Worm (Caenorhabditis elegans) whole organism, L1 larva: ENCODE results near the gene R03D7.15.

Experiments used
- C16A3.4 ChIP-seq: fragments of 150-350 bp; optimal IDR thresholded peaks from 2 replicates; lab custom pipeline; 2014; ENCODE audit warnings: missing biosample characterization, missing genetic modification characterization
- blmp-1 ChIP-seq: fragments of 150-350 bp; optimal IDR thresholded peaks from 2 replicates; lab custom pipeline; 2014; ENCODE audit warnings: missing biosample characterization, missing genetic modification characterization
- dpl-1 ChIP-seq, 3 experiments: fragments of 150-350 bp in 2 of 3; sonication (generic microtip) in 1 of 3; optimal IDR thresholded peaks; 2 replicates each; lab custom pipeline; 2014 to 2017; ENCODE audit warnings: missing biosample characterization in 3 of 3, missing genetic modification characterization in 3 of 3, missing genetic modification reagents in 3 of 3
- dsc-1 ChIP-seq: sonication (generic microtip); optimal IDR thresholded peaks from 2 replicates; lab custom pipeline; 2016; ENCODE audit warnings: mild to moderate bottlenecking, missing genetic modification characterization, missing compliant biosample characterization
- efl-1 ChIP-seq, 4 experiments: fragments of 150-350 bp; optimal IDR thresholded peaks in 3 of 4; peaks in 1 of 4; 1 replicate in 1 of 4; 2 replicates in 3 of 4; lab custom pipeline; 2014; ENCODE audit warnings: missing biosample characterization in 2 of 4, missing genetic modification characterization in 2 of 4, missing genetic modification reagents in 2 of 4
- egl-13 ChIP-seq: sonication (generic microtip); optimal IDR thresholded peaks from 2 replicates; lab custom pipeline; 2016; ENCODE audit warnings: missing genotype, missing genetic modification reagents, missing genetic modification characterization, missing compliant biosample characterization
- elt-2 ChIP-seq: sonication (generic microtip); optimal IDR thresholded peaks from 2 replicates; lab custom pipeline; 2016; ENCODE audit warnings: missing genetic modification characterization, mild to moderate bottlenecking, inconsistent platforms, missing compliant biosample characterization, missing genetic modification reagents
- elt-3 ChIP-seq, 6 experiments: fragments of 150-350 bp in 1 of 6; sonication (generic microtip); optimal IDR thresholded peaks; 2 replicates each; lab custom pipeline; 2017 to 2018; ENCODE audit warnings: missing biosample characterization in 6 of 6, missing genetic modification characterization in 6 of 6, inconsistent platforms in 1 of 6
- fkh-4 ChIP-seq: sonication (generic microtip); optimal IDR thresholded peaks from 2 replicates; lab custom pipeline; 2016; ENCODE audit warnings: missing compliant biosample characterization, missing genetic modification characterization, borderline replicate concordance
- fkh-8 ChIP-seq: sonication (generic microtip); optimal IDR thresholded peaks from 2 replicates; lab custom pipeline; 2016; ENCODE audit warnings: mild to moderate bottlenecking, missing genetic modification characterization, missing compliant biosample characterization
- grh-1 ChIP-seq: fragments of 200-800 bp; sonication (Bioruptor generic); IDR thresholded peaks from 2 replicates; pipeline ENCODE4 v1.3.6; 2022; ENCODE audit warnings: missing genetic modification reagents, missing genetic modification characterization, missing compliant biosample characterization
- hlh-17 ChIP-seq: fragments of 200-800 bp; sonication (Bioruptor generic); optimal IDR thresholded peaks from 2 replicates; lab custom pipeline; 2018; ENCODE audit warnings: missing genetic modification characterization, mild to moderate bottlenecking, missing compliant biosample characterization, moderate library complexity, borderline replicate concordance
- hlh-4 ChIP-seq: sonication (generic microtip); optimal IDR thresholded peaks from 2 replicates; lab custom pipeline; 2016; ENCODE audit warnings: mild to moderate bottlenecking, missing genetic modification characterization, missing compliant biosample characterization
- irx-1 ChIP-seq: sonication (generic microtip); optimal IDR thresholded peaks from 2 replicates; lab custom pipeline; 2016; ENCODE audit warnings: missing genetic modification characterization, missing compliant biosample characterization
- jun-1 ChIP-seq: fragments of 150-350 bp; optimal IDR thresholded peaks from 2 replicates; lab custom pipeline; 2014; ENCODE audit warnings: missing biosample characterization, missing genetic modification reagents, missing genetic modification characterization
- lin-14 ChIP-seq: fragments of 200-800 bp; sonication (Bioruptor generic); optimal IDR thresholded peaks from 2 replicates; lab custom pipeline; 2018; ENCODE audit warnings: mild to moderate bottlenecking, missing genetic modification characterization, moderate library complexity, missing compliant biosample characterization
- lin-35 ChIP-seq, 2 experiments: fragments of 150-350 bp; optimal IDR thresholded peaks; 2 replicates each; lab custom pipeline; 2014; ENCODE audit warnings: missing biosample characterization in 2 of 2, missing genetic modification characterization in 2 of 2, missing genetic modification reagents in 2 of 2
- lir-3 ChIP-seq: sonication (generic microtip); optimal IDR thresholded peaks from 2 replicates; lab custom pipeline; 2016; ENCODE audit warnings: mild to moderate bottlenecking, missing genetic modification characterization, moderate library complexity, missing compliant biosample characterization; ENCODE audit not compliant: poor library complexity
- lsy-2 ChIP-seq, 2 experiments: fragments of 150-350 bp; optimal IDR thresholded peaks; 2 replicates each; lab custom pipeline; 2014; ENCODE audit warnings: missing biosample characterization in 2 of 2, missing genetic modification characterization in 2 of 2
- mdl-1 ChIP-seq, 2 experiments: fragments of 150-350 bp; optimal IDR thresholded peaks; 2 replicates each; lab custom pipeline; 2014 to 2017; ENCODE audit warnings: missing biosample characterization in 2 of 2, missing genetic modification characterization in 2 of 2, inconsistent platforms in 1 of 2
- nhr-19 ChIP-seq: fragments of 200-800 bp; sonication (Bioruptor generic); conservative IDR thresholded peaks from 2 replicates; pipeline ENCODE4 v1.3.6; 2022; ENCODE audit warnings: missing genetic modification characterization, missing compliant biosample characterization
- nhr-20 ChIP-seq: sonication (generic microtip); optimal IDR thresholded peaks from 2 replicates; lab custom pipeline; 2016; ENCODE audit warnings: mild to moderate bottlenecking, missing genetic modification characterization, missing compliant biosample characterization
- nhr-47 ChIP-seq: sonication (generic microtip); optimal IDR thresholded peaks from 2 replicates; lab custom pipeline; 2016; ENCODE audit warnings: mild to moderate bottlenecking, missing genetic modification characterization, moderate library complexity, missing compliant biosample characterization
- nhr-71 ChIP-seq: sonication (generic microtip); optimal IDR thresholded peaks from 2 replicates; lab custom pipeline; 2016; ENCODE audit warnings: mild to moderate bottlenecking, missing genetic modification characterization, moderate library complexity, missing compliant biosample characterization
- nhr-76 ChIP-seq: sonication (generic microtip); optimal IDR thresholded peaks from 2 replicates; lab custom pipeline; 2017; ENCODE audit warnings: missing biosample characterization, missing genetic modification characterization
- nhr-85 ChIP-seq: sonication (generic microtip); peaks from one replicate; lab custom pipeline; 2016; ENCODE audit warnings: missing genetic modification characterization, inconsistent platforms, missing compliant biosample characterization
- pqm-1 ChIP-seq: sonication (generic microtip); optimal IDR thresholded peaks from 3 replicates; lab custom pipeline; 2017; ENCODE audit warnings: missing biosample characterization, missing genetic modification characterization
- rnt-1 ChIP-seq: sonication (generic microtip); optimal IDR thresholded peaks from 2 replicates; lab custom pipeline; 2016; ENCODE audit warnings: mild to moderate bottlenecking, missing genetic modification characterization, moderate library complexity, missing compliant biosample characterization
- skn-1 ChIP-seq: fragments of 150-350 bp; optimal IDR thresholded peaks from 2 replicates; lab custom pipeline; 2014; ENCODE audit warnings: missing biosample characterization, missing genetic modification characterization
- snu-23 ChIP-seq: sonication (generic microtip); optimal IDR thresholded peaks from 2 replicates; lab custom pipeline; 2016; ENCODE audit warnings: missing genetic modification characterization, missing compliant biosample characterization
- swsn-7 ChIP-seq: sonication (generic microtip); optimal IDR thresholded peaks from 2 replicates; lab custom pipeline; 2016; ENCODE audit warnings: missing genetic modification characterization, missing compliant biosample characterization
- tbx-2 ChIP-seq: sonication (generic microtip); optimal IDR thresholded peaks from 2 replicates; lab custom pipeline; 2016; ENCODE audit warnings: missing genetic modification characterization, missing compliant biosample characterization
- unc-130 ChIP-seq: fragments of 150-350 bp; optimal IDR thresholded peaks from 2 replicates; lab custom pipeline; 2017; ENCODE audit warnings: missing biosample characterization, missing genetic modification characterization, inconsistent platforms
- unc-98 ChIP-seq: fragments of 200-800 bp; sonication (Bioruptor generic); IDR thresholded peaks from 2 replicates; pipeline ENCODE4 v1.3.6; 2022; ENCODE audit warnings: missing genetic modification characterization, missing compliant biosample characterization
- xbp-1 ChIP-seq: sonication (generic microtip); optimal IDR thresholded peaks from 2 replicates; lab custom pipeline; 2016; ENCODE audit warnings: missing genetic modification characterization, missing compliant biosample characterization
- ztf-11 ChIP-seq, 2 experiments: sonication (generic microtip); optimal IDR thresholded peaks; 2 replicates each; lab custom pipeline; 2016 to 2017; ENCODE audit warnings: missing genetic modification characterization in 2 of 2, missing biosample characterization in 1 of 2, missing compliant biosample characterization in 1 of 2
- ztf-4 ChIP-seq: fragments of 150-350 bp; optimal IDR thresholded peaks from 2 replicates; lab custom pipeline; 2014; ENCODE audit warnings: missing biosample characterization, missing genetic modification characterization

The R03D7.15 gene

DNA sequence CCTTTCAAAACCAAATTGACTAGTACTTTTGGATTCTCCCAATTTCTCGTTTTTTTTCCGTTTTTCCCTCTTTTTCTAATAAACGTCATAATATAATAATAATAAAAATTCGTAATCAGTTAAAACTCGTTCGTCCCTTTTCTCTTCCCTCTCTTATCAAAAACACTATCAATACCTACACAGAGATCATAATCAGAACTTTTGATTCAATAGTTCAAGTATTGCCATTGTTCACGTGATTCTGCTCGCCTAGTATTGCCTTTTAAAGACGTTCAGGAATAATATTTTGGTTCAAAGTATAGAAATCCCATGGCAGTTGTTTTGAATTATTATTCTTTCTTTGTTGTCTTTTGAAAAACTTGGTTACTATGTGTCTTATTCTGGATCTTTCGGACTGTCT is 17.3 kb upstream of the R03D7.15 start (continued):
- TF ChIP-seq nhr-20 (tag; lab: Kevin White, UChicago), result peak; percentile 45
- no peak for TF ChIP-seq hlh-17 (GFP tag; lab: Kevin White, UChicago)
- no peak for TF ChIP-seq xbp-1 (tag; lab: Kevin White, UChicago)
- no peak for TF ChIP-seq nhr-76 (tag; lab: Kevin White, UChicago)
- no peak for TF ChIP-seq grh-1 (GFP tag; lab: Robert Waterston, UW)
- TF ChIP-seq swsn-7, result no peak
- no peak for TF ChIP-seq dpl-1 (GFP tag; optimal IDR thresholded peaks at IDR 0.05; lab: Kevin White, UChicago)
- TF ChIP-seq dsc-1 (tag; lab: Kevin White, UChicago), result no peak
- no peak for TF ChIP-seq skn-1 (tag; lab: Kevin White, UChicago)
- no peak for TF ChIP-seq jun-1 (tag; lab: Kevin White, UChicago)
- peak; percentile 50 for TF ChIP-seq nhr-71 (tag; lab: Kevin White, UChicago)
- TF ChIP-seq C16A3.4 (tag; lab: Kevin White, UChicago), result no peak
- no peak for TF ChIP-seq ztf-11 (tag; optimal IDR thresholded peaks at IDR 0.05; lab: Kevin White, UChicago)
- TF ChIP-seq tbx-2 (tag; lab: Kevin White, UChicago), result no peak
- TF ChIP-seq, all 84 proteins: peak for 10

DNA sequence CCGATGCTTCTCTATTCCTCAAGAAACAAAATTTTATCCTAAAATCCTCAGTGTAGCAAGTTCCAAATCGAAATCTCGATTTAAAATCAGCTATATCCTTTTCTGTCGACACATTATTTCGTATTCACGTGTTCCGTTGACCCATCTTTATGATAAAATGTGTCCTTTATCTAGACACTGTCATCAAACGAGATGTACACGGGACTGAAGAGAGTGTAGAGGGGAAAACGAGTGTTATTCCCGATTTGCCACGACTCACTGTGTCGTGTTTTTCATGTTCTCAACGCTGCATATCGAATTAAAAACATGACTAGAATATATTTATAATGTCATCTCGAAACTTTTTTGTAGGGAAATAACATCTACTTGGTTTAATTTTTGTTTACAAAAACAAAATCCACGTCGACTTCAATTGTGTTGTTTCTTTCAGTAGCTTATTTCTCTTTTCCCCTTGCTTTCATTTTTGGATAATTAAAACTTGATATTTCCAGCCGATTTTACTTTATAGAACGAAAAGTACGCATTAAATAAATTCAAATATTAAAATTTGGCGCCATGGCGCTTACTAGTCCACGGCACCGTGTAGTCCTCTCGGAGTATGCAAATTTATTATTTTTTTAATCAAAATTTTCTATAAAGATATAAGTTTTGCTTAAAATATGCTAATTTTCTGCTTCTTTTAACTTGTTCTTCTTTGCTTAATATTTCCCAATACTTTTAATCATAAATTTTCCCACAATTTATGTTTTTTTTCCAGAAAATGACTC is 16.0 kb upstream of the R03D7.15 start, which contains the start of gene metr-1:
Gene metr-1 (plus strand): TSS at position 758 of the 767 bp plus-strand sequence.
- TF ChIP-seq elt-3 (tag; optimal IDR thresholded peaks at IDR 0.05; lab: Kevin White, UChicago) (peak in 1 of 6 experiments; percentile 4), hlh-4 (tag; lab: Kevin White, UChicago) (no peak), lsy-2 (tag; optimal IDR thresholded peaks at IDR 0.05; lab: Kevin White, UChicago) (peak in 1 of 2 experiments; percentile 24), dpl-1 (GFP tag; optimal IDR thresholded peaks at IDR 0.05; lab: Kevin White, UChicago) (peak; percentile 66 to 82 (median 69)), lir-3 (peak; percentile 17), unc-98 (GFP tag; lab: Robert Waterston, UW) (no peak), mdl-1 (tag; optimal IDR thresholded peaks at IDR 0.05; lab: Kevin White, UChicago) (no peak), blmp-1 (tag; lab: Kevin White, UChicago) (peak; percentile 31), fkh-8 (tag; lab: Kevin White, UChicago) (peak; percentile 9), fkh-4 (tag; lab: Kevin White, UChicago) (no peak), ztf-11 (tag; optimal IDR thresholded peaks at IDR 0.05; lab: Kevin White, UChicago) (peak in 1 of 2 experiments; percentile 61), irx-1 (tag; lab: Kevin White, UChicago) (peak; percentile 21), egl-13 (tag; lab: Kevin White, UChicago) (peak; percentile 71), lin-14 (GFP tag; lab: Kevin White, UChicago) (peak; percentile 18), snu-23 (GFP tag; lab: Kevin White, UChicago) (peak; percentile 5), nhr-47 (tag; lab: Kevin White, UChicago) (peak; percentile 60), lin-35 (GFP tag; optimal IDR thresholded peaks at IDR 0.05; lab: Kevin White, UChicago) (peak; percentile 71 to 72), rnt-1 (peak; percentile 37), pqm-1 (no peak), unc-130 (tag; lab: Kevin White, UChicago) (no peak), nhr-85 (tag; lab: Kevin White, UChicago) (peak; percentile 61), nhr-20 (tag; lab: Kevin White, UChicago) (peak; percentile 31), C16A3.4 (tag; lab: Kevin White, UChicago) (no peak), nhr-71 (tag; lab: Kevin White, UChicago) (peak; percentile 44), nhr-19 (GFP tag; lab: Robert Waterston, UW) (peak; percentile 33; the same call in 1 of the 2 replicates), ztf-4 (tag; lab: Kevin White, UChicago) (no peak), elt-2 (tag; lab: Kevin White, UChicago) (peak; percentile 9), efl-1 (optimal IDR thresholded peaks at IDR 0.05; lab: Kevin White, UChicago) (peak; percentile 82 to 86), efl-1 (GFP tag; optimal IDR thresholded peaks at IDR 0.05 in 1 of 2; lab: Kevin White, UChicago) (peak; percentile 77 to 96)
